Worm (Caenorhabditis elegans) whole organism, early embryonic: ENCODE data around the gene C47D12.5.

Experiments
- ama-1 ChIP-seq: fragments of 150-350 bp; optimal IDR thresholded peaks from 2 replicates; lab custom pipeline; 2014
- ceh-13 ChIP-seq: fragments of 200-800 bp; sonication (Bioruptor generic); optimal IDR thresholded peaks from 2 replicates; lab custom pipeline; 2018; ENCODE audit warnings: mild to moderate bottlenecking, missing genetic modification characterization, missing compliant biosample characterization
- tbx-11 ChIP-seq: fragments of 200-800 bp; sonication (Bioruptor generic); IDR thresholded peaks from 2 replicates; pipeline ENCODE4 v1.3.6; 2022; ENCODE audit warnings: missing genetic modification characterization, missing compliant biosample characterization
- tbx-37 ChIP-seq: fragments of 200-800 bp; sonication (Bioruptor generic); conservative IDR thresholded peaks from 2 replicates; pipeline ENCODE4 v1.3.6; 2022; ENCODE audit warnings: missing genetic modification reagents, missing genetic modification characterization, missing compliant biosample characterization
- tra-4 ChIP-seq: sonication (generic microtip); optimal IDR thresholded peaks from 2 replicates; lab custom pipeline; 2017; ENCODE audit warnings: missing genetic modification characterization, missing compliant biosample characterization

DNA sequence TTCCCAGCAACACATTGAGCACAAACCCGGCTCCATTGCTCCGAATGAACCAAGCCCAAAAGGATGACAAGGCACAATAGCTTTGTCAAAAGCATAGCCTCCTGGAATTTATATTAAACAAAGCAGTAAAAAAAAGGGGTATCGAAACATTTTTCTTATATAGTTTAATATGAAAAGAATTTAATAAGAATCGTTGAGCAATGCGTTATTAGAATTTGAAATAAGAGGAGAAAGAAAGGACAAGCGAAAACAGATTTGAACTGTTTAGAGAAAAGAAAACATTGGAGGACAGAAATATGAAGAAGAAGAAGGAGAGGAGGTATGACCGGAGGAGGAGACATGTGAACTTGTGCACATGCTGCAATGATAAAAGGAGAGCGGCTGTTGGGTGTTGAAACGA lies at the start of gene C47D12.5:
- TF ChIP-seq tra-4, result no peak
- TF ChIP-seq ama-1 (lab: Kevin White, UChicago), result no peak
- no peak for TF ChIP-seq ceh-13 (GFP tag; lab: Kevin White, UChicago)
- TF ChIP-seq tbx-37 (GFP tag; lab: Robert Waterston, UW), result no peak
- TF ChIP-seq tbx-11 (GFP tag; lab: Robert Waterston, UW), result no peak
